Fruit fly (Drosophila melanogaster) whole organism, embryonic: Measurements from ENCODE around the gene vsg.
A peak's percentile ranks its signal among the peaks of the same experiment; 100 is the strongest.

Source experiments
- Aef1 ChIP-seq: fragments of 200-800 bp; sonication (Bioruptor generic); IDR thresholded peaks from 3 replicates; pipeline ENCODE4 v1.3.6; 2022; ENCODE audit warnings: missing biosample characterization, missing genetic modification characterization
- Atf-2 ChIP-seq: fragments of 200-800 bp; sonication (Bioruptor generic); optimal IDR thresholded peaks from 2 replicates; lab custom pipeline; 2016; ENCODE audit warnings: missing biosample characterization, missing genetic modification characterization
- Awh ChIP-seq: fragments of 200-800 bp; sonication (Bioruptor generic); IDR thresholded peaks from 2 replicates; pipeline ENCODE4, ENCODE4 v1.3.6; 2022; ENCODE audit warnings: missing biosample characterization, missing genetic modification characterization
- Bgb ChIP-seq: fragments of 200-800 bp; sonication (Bioruptor generic); IDR thresholded peaks from 2 replicates; pipeline ENCODE4 v1.3.6; 2022; ENCODE audit warnings: missing biosample characterization, missing genetic modification characterization; ENCODE audit not compliant: partially characterized antibody
- CG1832 ChIP-seq: fragments of 200-800 bp; sonication (Bioruptor generic); optimal IDR thresholded peaks from 2 replicates; lab custom pipeline; 2017; ENCODE audit warnings: missing biosample characterization, mild to moderate bottlenecking, missing genetic modification characterization, inconsistent platforms
- CG2199 ChIP-seq: fragments of 200-800 bp; sonication (Bioruptor generic); IDR thresholded peaks from 3 replicates; pipeline ENCODE4 v1.3.6; 2022; ENCODE audit warnings: missing biosample characterization, missing genetic modification characterization
- CG2889 ChIP-seq: fragments of 200-800 bp; sonication (Bioruptor generic); IDR thresholded peaks from 3 replicates; pipeline ENCODE4 v1.3.6; 2022; ENCODE audit warnings: missing biosample characterization, missing genetic modification characterization
- CG30403 ChIP-seq: fragments of 200-800 bp; sonication (Bioruptor generic); optimal IDR thresholded peaks from 3 replicates; lab custom pipeline; 2016; ENCODE audit warnings: missing biosample characterization, missing genetic modification characterization
- CG34376 ChIP-seq: fragments of 200-800 bp; sonication (Bioruptor generic); optimal IDR thresholded peaks from 2 replicates; lab custom pipeline; 2018; ENCODE audit warnings: missing biosample characterization, mild to moderate bottlenecking, missing genetic modification characterization
- CG7786 ChIP-seq: fragments of 200-800 bp; sonication (Bioruptor generic); optimal IDR thresholded peaks from 2 replicates; lab custom pipeline; 2016; ENCODE audit warnings: missing biosample characterization, missing genetic modification characterization
- CG7839 ChIP-seq: fragments of 200-800 bp; sonication (Bioruptor generic); optimal IDR thresholded peaks from 3 replicates; lab custom pipeline; 2018; ENCODE audit warnings: missing biosample characterization, mild to moderate bottlenecking, missing genetic modification characterization, moderate library complexity
- CG8089 ChIP-seq: fragments of 200-800 bp; sonication (Bioruptor generic); optimal IDR thresholded peaks from 3 replicates; lab custom pipeline; 2016; ENCODE audit warnings: missing biosample characterization, missing genetic modification characterization
- CG8478 ChIP-seq: fragments of >200 bp; optimal IDR thresholded peaks from 2 replicates; lab custom pipeline; 2018
- CG8944 ChIP-seq: fragments of 200-800 bp; sonication (Bioruptor generic); optimal IDR thresholded peaks from 3 replicates; lab custom pipeline; 2016; ENCODE audit warnings: missing biosample characterization, missing genetic modification characterization
- Dp ChIP-seq: fragments of 200-800 bp; sonication (Bioruptor generic); optimal IDR thresholded peaks from 2 replicates; lab custom pipeline; 2018; ENCODE audit warnings: missing biosample characterization, mild to moderate bottlenecking, missing genetic modification characterization, moderate library complexity
- E2f2 ChIP-seq: fragments of 200-800 bp; sonication (Bioruptor generic); IDR thresholded peaks from 2 replicates; pipeline ENCODE4 v1.3.6; 2022; ENCODE audit warnings: missing biosample characterization, missing genetic modification characterization
- Hey ChIP-seq: fragments of 200-800 bp; sonication (Bioruptor generic); optimal IDR thresholded peaks from 3 replicates; lab custom pipeline; 2018; ENCODE audit warnings: missing biosample characterization, mild to moderate bottlenecking, missing genetic modification characterization
- HmgZ ChIP-seq: fragments of 200-800 bp; sonication (Bioruptor generic); optimal IDR thresholded peaks from 2 replicates; lab custom pipeline; 2018; ENCODE audit warnings: missing biosample characterization, mild to moderate bottlenecking, missing genetic modification characterization
- Hr78 ChIP-seq, 2 experiments: fragments of 200-800 bp in 1 of 2; fragments of >200 bp in 1 of 2; sonication (Bioruptor generic) in 1 of 2; optimal IDR thresholded peaks; 2 replicates each; lab custom pipeline; 2017 to 2019; ENCODE audit warnings: missing biosample characterization in 2 of 2, missing genetic modification characterization in 2 of 2, mild to moderate bottlenecking in 1 of 2, moderate library complexity in 1 of 2
- NfI ChIP-seq: fragments of 200-800 bp; sonication (Bioruptor generic); optimal IDR thresholded peaks from 3 replicates; lab custom pipeline; 2018; ENCODE audit warnings: missing biosample characterization, mild to moderate bottlenecking, missing genetic modification characterization, moderate library complexity
- Rx ChIP-seq: fragments of 200-800 bp; sonication (Bioruptor generic); IDR thresholded peaks from 2 replicates; pipeline ENCODE4 v1.3.6; 2022; ENCODE audit warnings: missing biosample characterization, missing genetic modification characterization
- Scr ChIP-seq: fragments of 200-800 bp; sonication (Bioruptor generic); IDR thresholded peaks from 2 replicates; pipeline ENCODE4 v1.3.6; 2022; ENCODE audit warnings: missing biosample characterization, missing genetic modification characterization; ENCODE audit not compliant: partially characterized antibody
- Stat92E ChIP-seq, 3 experiments: fragments of >200 bp in 2 of 3; fragments of 200-800 bp in 1 of 3; sonication (Bioruptor generic) in 1 of 3; optimal IDR thresholded peaks; 2 replicates each; lab custom pipeline; 2017 to 2019; ENCODE audit warnings: missing biosample characterization in 3 of 3, missing genetic modification characterization in 3 of 3, mild to moderate bottlenecking in 1 of 3, moderate library complexity in 1 of 3
- ash1 ChIP-seq: fragments of 200-800 bp; sonication (Bioruptor generic); optimal IDR thresholded peaks from 2 replicates; lab custom pipeline; 2018; ENCODE audit warnings: missing biosample characterization, mild to moderate bottlenecking, missing genetic modification characterization
- bbx ChIP-seq: fragments of 200-800 bp; sonication (Bioruptor generic); IDR thresholded peaks from 2 replicates; pipeline ENCODE4 v1.3.6; 2022; ENCODE audit warnings: missing biosample characterization, missing genetic modification characterization; ENCODE audit not compliant: partially characterized antibody
- chif ChIP-seq, 2 experiments: fragments of 200-800 bp; sonication (Bioruptor generic); optimal IDR thresholded peaks; 3 replicates each; lab custom pipeline; 2016; ENCODE audit warnings: missing biosample characterization in 2 of 2, missing genetic modification characterization in 2 of 2
- chinmo ChIP-seq: fragments of 200-800 bp; sonication (Bioruptor generic); IDR thresholded peaks from 4 replicates; pipeline ENCODE4 v1.3.6; 2022; ENCODE audit warnings: missing biosample characterization, missing genetic modification characterization; ENCODE audit not compliant: partially characterized antibody
- crp ChIP-seq, 2 experiments: fragments of 200-800 bp; sonication (Bioruptor generic); optimal IDR thresholded peaks; 2 replicates in 1 of 2; 3 replicates in 1 of 2; lab custom pipeline; 2017; ENCODE audit warnings: missing biosample characterization in 2 of 2, missing genetic modification characterization in 2 of 2, mild to moderate bottlenecking in 1 of 2, moderate library complexity in 1 of 2
- cwo ChIP-seq: fragments of 200-800 bp; sonication (Bioruptor generic); optimal IDR thresholded peaks from 3 replicates; lab custom pipeline; 2017; ENCODE audit warnings: missing biosample characterization, missing genetic modification characterization, mild to moderate bottlenecking, moderate library complexity, missing genetic modification reagents
- emc ChIP-seq: fragments of 200-800 bp; sonication (Bioruptor generic); optimal IDR thresholded peaks from 2 replicates; lab custom pipeline; 2016; ENCODE audit warnings: missing biosample characterization, missing genetic modification characterization
- exex ChIP-seq: fragments of 200-800 bp; sonication (Bioruptor generic); optimal IDR thresholded peaks from 4 replicates; lab custom pipeline; 2018; ENCODE audit warnings: missing biosample characterization, mild to moderate bottlenecking, missing genetic modification characterization, moderate library complexity
- fu2 ChIP-seq: fragments of 200-800 bp; sonication (Bioruptor generic); optimal IDR thresholded peaks from 2 replicates; lab custom pipeline; 2016; ENCODE audit warnings: missing biosample characterization, missing genetic modification characterization
- gcm ChIP-seq: fragments of 200-800 bp; sonication (Bioruptor generic); optimal IDR thresholded peaks from 2 replicates; lab custom pipeline; 2019; ENCODE audit warnings: missing biosample characterization, mild to moderate bottlenecking, missing genetic modification characterization, moderate library complexity
- grn ChIP-seq: fragments of 200-800 bp; sonication (Bioruptor generic); optimal IDR thresholded peaks from 3 replicates; lab custom pipeline; 2017; ENCODE audit warnings: missing biosample characterization, missing genetic modification characterization
- ken ChIP-seq: fragments of 200-800 bp; sonication (Bioruptor generic); IDR thresholded peaks from 3 replicates; pipeline ENCODE4 v1.3.6; 2022; ENCODE audit warnings: missing biosample characterization, missing genetic modification characterization
- lab ChIP-seq: fragments of 200-800 bp; sonication (Bioruptor generic); optimal IDR thresholded peaks from 3 replicates; lab custom pipeline; 2017; ENCODE audit warnings: missing biosample characterization, missing genetic modification characterization, mild to moderate bottlenecking, moderate library complexity, missing genetic modification reagents
- mam ChIP-seq: fragments of 200-800 bp; sonication (Bioruptor generic); optimal IDR thresholded peaks from 3 replicates; lab custom pipeline; 2016; ENCODE audit warnings: missing biosample characterization, missing genetic modification characterization
- mirr ChIP-seq: fragments of 200-800 bp; sonication (Bioruptor generic); optimal IDR thresholded peaks from 3 replicates; lab custom pipeline; 2018; ENCODE audit warnings: missing biosample characterization, mild to moderate bottlenecking, missing genetic modification characterization
- sd ChIP-seq: fragments of 200-800 bp; sonication (Bioruptor generic); optimal IDR thresholded peaks from 3 replicates; lab custom pipeline; 2018; ENCODE audit warnings: missing biosample characterization, mild to moderate bottlenecking, missing genetic modification characterization, moderate library complexity
- shn ChIP-seq: fragments of 200-800 bp; sonication (Bioruptor generic); optimal IDR thresholded peaks from 3 replicates; lab custom pipeline; 2016; ENCODE audit warnings: missing biosample characterization, missing genetic modification characterization
- sima ChIP-seq: fragments of 200-800 bp; sonication (Bioruptor generic); optimal IDR thresholded peaks from 2 replicates; lab custom pipeline; 2016; ENCODE audit warnings: missing biosample characterization, missing genetic modification characterization
- sqz ChIP-seq: fragments of 200-800 bp; sonication (Bioruptor generic); optimal IDR thresholded peaks from 3 replicates; lab custom pipeline; 2018; ENCODE audit warnings: missing biosample characterization, mild to moderate bottlenecking, missing genetic modification characterization
- sug ChIP-seq: fragments of 200-800 bp; optimal IDR thresholded peaks from 2 replicates; lab custom pipeline; 2019; ENCODE audit warnings: missing biosample characterization, mild to moderate bottlenecking, missing genetic modification characterization, moderate library complexity
- ttk ChIP-seq: fragments of 200-800 bp; sonication (Bioruptor generic); IDR thresholded peaks from 2 replicates; pipeline ENCODE4 v2.1.2; 2022; ENCODE audit warnings: missing biosample characterization, missing genetic modification characterization
- tx ChIP-seq: fragments of 200-800 bp; sonication (Bioruptor generic); optimal IDR thresholded peaks from 2 replicates; lab custom pipeline; 2016; ENCODE audit warnings: missing biosample characterization, missing genetic modification characterization
- vnd ChIP-seq: fragments of 200-800 bp; sonication (Bioruptor generic); IDR thresholded peaks from 3 replicates; pipeline ENCODE4 v1.3.6; 2022; ENCODE audit warnings: missing biosample characterization, missing genetic modification characterization; ENCODE audit not compliant: partially characterized antibody
- wek ChIP-seq: fragments of 200-800 bp; sonication (Bioruptor generic); optimal IDR thresholded peaks from 3 replicates; lab custom pipeline; 2018; ENCODE audit warnings: missing biosample characterization, mild to moderate bottlenecking, missing genetic modification characterization, moderate library complexity

The vsg gene

DNA sequence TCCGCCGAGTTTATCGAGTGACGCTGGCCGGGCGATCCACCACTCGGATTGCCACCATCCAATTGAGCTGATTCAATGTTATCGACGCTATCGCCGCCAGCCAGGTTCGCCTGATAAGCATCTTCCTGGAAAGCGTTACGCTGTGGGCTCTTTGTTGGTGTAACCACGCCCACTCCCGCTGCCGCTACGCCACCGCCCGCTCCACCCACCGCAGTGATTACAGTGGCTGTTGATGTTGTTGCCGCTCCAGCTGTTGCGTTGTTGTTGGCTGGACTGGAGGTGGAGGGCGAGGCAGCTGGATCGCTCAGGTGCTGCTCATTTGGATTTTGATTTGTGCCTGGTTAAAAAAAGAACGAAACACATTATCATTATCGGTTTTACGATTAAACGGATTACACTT is 42.8 kb upstream of the vsg start (continued):
- TF ChIP-seq Aef1 (GFP tag; lab: Robert Waterston, UW) (peak; percentile 67), sima (GFP tag; lab: Kevin White, UChicago) (no peak), Hey (tag; lab: Kevin White, UChicago) (peak; percentile 51), tx (GFP tag; lab: Kevin White, UChicago) (no peak), cwo (GFP tag; lab: Kevin White, UChicago) (peak; percentile 61), CG30403 (GFP tag; lab: Kevin White, UChicago) (no peak), CG8944 (GFP tag; lab: Kevin White, UChicago) (no peak), wek (GFP tag; lab: Kevin White, UChicago) (no peak), grn (GFP tag; lab: Kevin White, UChicago) (peak; percentile 92), bbx (GFP tag; lab: Robert Waterston, UW) (0 out of 2 replicates have a peak, but pooled peaks have one; percentile 8), exex (tag; lab: Kevin White, UChicago) (peak; percentile 96), sug (tag; lab: Kevin White, UChicago) (peak; percentile 83), ken (no peak), sqz (GFP tag; lab: Kevin White, UChicago) (no peak), Hr78 (GFP tag; optimal IDR thresholded peaks at IDR 0.05; lab: Kevin White, UChicago) (no peak), Awh (GFP tag; lab: Robert Waterston, UW) (no peak), crp (GFP tag; optimal IDR thresholded peaks at IDR 0.05; lab: Kevin White, UChicago) (peak in 1 of 2 experiments; percentile 30), emc (GFP tag; lab: Kevin White, UChicago) (no peak), Atf-2 (GFP tag; lab: Kevin White, UChicago) (no peak)

DNA sequence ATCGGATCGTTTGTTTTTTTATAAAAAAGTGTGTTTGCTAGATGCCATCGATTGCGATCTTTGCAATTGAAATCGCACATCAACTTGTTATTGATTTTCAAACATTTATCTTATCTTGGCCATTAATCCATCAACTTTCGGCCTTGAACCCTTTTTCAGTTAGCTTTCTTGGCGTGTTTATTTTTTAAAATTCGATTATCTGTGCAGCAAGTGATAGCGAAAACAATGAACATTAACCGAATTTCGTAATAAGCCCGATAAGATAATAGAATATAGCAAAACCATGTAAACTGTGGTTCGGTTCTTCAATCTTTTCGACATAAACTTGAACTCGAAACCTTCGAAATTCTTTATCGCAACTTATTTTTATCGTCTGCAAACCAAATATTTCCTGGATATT is 39.8 kb upstream of the vsg start:
- TF ChIP-seq crp (GFP tag; optimal IDR thresholded peaks at IDR 0.05; lab: Kevin White, UChicago) (no peak), CG7786 (GFP tag; lab: Kevin White, UChicago) (no peak), gcm (GFP tag; lab: Kevin White, UChicago) (no peak), grn (GFP tag; lab: Kevin White, UChicago) (peak; percentile 82), Hr78 (GFP tag; optimal IDR thresholded peaks at IDR 0.05; lab: Kevin White, UChicago) (peak in 1 of 2 experiments; percentile 56), mirr (peak; percentile 89), lab (GFP tag; lab: Kevin White, UChicago) (peak; percentile 38), sd (peak; percentile 30), CG1832 (no peak), CG2889 (GFP tag; lab: Robert Waterston, UW) (no peak), sug (tag; lab: Kevin White, UChicago) (peak; percentile 41), fu2 (GFP tag; lab: Kevin White, UChicago) (no peak), CG34376 (peak; percentile 46), NfI (no peak), chinmo (GFP tag; lab: Robert Waterston, UW) (0 out of 4 replicates have a peak, but pooled peaks have one; percentile 4), exex (tag; lab: Kevin White, UChicago) (peak; percentile 70), Stat92E (GFP tag; optimal IDR thresholded peaks at IDR 0.05; lab: Kevin White, UChicago) (no peak)
- TF ChIP-seq, all 482 proteins: peak for 9

DNA sequence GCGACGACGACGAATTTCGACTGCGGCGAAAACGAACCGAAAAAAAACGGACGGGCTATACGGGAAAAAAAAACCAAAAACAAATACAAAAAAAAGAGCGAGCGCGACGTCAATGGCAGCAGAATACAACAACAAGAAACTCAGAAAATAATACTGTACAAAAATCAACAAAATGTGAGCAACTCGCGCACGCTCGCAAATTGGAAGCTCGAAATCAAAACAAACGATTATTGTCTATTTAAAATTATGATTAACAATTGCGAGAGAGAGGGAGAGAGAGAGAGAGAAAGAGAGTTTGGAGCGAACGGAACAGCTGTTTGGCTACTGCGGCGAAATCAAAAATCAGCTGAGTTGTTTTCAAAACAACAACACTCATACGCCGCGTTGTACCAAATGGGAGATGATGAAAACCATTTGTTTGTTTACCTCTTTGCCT is 38.6 kb upstream of the vsg start:
- no peak for TF ChIP-seq Rx (GFP tag; lab: Robert Waterston, UW)
- no peak for TF ChIP-seq chif (GFP tag; optimal IDR thresholded peaks at IDR 0.05; lab: Kevin White, UChicago)
- no peak for TF ChIP-seq HmgZ
- no peak for TF ChIP-seq mam (GFP tag; lab: Kevin White, UChicago)
- peak; percentile 6 for TF ChIP-seq mirr
- TF ChIP-seq CG2199 (GFP tag; lab: Robert Waterston, UW) = no peak
- 0 out of 2 replicates have a peak, but pooled peaks have one; percentile 20 for TF ChIP-seq Scr
- TF ChIP-seq Dp (GFP tag; lab: Kevin White, UChicago) = no peak
- no peak for TF ChIP-seq vnd (GFP tag; lab: Robert Waterston, UW)
- no peak for TF ChIP-seq shn (GFP tag; lab: Kevin White, UChicago)
- TF ChIP-seq ttk (GFP tag; lab: Robert Waterston, UW) = no peak
- TF ChIP-seq CG8478 = no peak
- TF ChIP-seq ash1 (GFP tag; lab: Kevin White, UChicago) = no peak
- TF ChIP-seq CG7839 = no peak
- no peak for TF ChIP-seq CG8089
- no peak for TF ChIP-seq E2f2
- TF ChIP-seq Bgb (GFP tag; lab: Robert Waterston, UW) = no peak
- no peak for TF ChIP-seq NfI
